Worm (Caenorhabditis elegans): ENCODE data around the gene Y94H6A.5.

- TF ChIP-seq R02D3.7 (tag; optimal IDR thresholded peaks at IDR 0.05) = no peak
- no peak for TF ChIP-seq vab-7 (GFP tag; IDR thresholded peaks at IDR 0.05)
- TF ChIP-seq ZK337.2 (GFP tag; IDR thresholded peaks at IDR 0.05) = no peak
- TF ChIP-seq nhr-77 (tag; optimal IDR thresholded peaks at IDR 0.05) = no peak
Observed at ce11 chrIV:2750607-2751006, 46.8 kb upstream of the Y94H6A.5 start.

All from whole organism, L4 larva.